Fruit fly (Drosophila melanogaster): ENCODE data around the gene NANS.

DNA sequence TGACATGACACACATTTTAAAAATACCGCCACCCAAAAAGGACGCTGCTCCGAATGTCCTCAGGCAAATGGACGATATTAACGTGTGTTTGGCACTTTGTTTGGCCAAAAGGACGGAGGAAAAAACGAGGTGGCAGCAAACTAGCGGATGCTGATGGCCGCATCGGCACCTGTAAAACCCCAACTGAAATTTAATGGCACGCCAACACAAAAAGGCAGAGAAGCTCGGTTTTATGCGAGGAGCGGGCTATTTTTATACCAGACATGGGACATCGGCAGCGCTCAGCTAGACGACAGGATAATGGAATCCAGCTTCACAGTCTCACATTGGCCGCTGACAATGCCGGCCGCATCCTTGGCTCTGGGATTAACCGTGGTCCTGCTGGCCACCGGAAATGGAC lies 40.4 kb upstream of the NANS start, which contains the start of gene Sol1:
- TF ChIP-seq cnc (optimal IDR thresholded peaks at IDR 0.05), result no peak
- no peak for TF ChIP-seq toe (GFP tag; optimal IDR thresholded peaks at IDR 0.05)
- no peak for TF ChIP-seq Hr96 (GFP tag; optimal IDR thresholded peaks at IDR 0.05)
